Worm (Caenorhabditis elegans): ENCODE results near the gene B0507.3.
A peak's percentile ranks its signal among the peaks of the same experiment; 100 is the strongest.

Gene B0507.3

DNA sequence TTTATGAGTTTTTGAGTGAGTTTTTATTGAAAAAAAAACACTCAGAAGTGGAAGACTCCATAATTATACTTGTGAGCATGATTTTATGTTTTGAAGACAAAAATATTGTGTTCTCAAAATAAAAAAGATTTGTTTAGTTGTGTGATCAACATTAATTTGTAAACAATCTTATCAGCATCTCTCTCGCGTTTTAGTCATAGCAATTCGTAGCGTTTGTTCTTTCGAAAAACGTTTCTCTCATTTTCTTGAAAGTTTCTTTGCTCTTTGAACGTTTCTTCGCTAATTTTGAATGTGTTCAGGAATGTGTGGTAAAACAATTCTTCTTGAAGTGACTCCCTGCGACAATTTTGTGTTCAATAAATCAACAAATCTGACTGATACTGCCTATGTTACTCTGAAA is 29.6 kb upstream of the B0507.3 start, which contains the start of gene ZC196.2:
Gene ZC196.2 (plus strand): TSS at position 301 of the 400 bp plus-strand sequence.
- no peak for TF ChIP-seq hif-1 (tag; optimal IDR thresholded peaks at IDR 0.05)
- TF ChIP-seq aha-1 (tag): peak; percentile 13
- no peak for TF ChIP-seq daf-16 (GFP tag; optimal IDR thresholded peaks at IDR 0.05)
- TF ChIP-seq daf-16 (tag; optimal IDR thresholded peaks at IDR 0.05): peak; percentile 59

- TF ChIP-seq ztf-11 (tag; optimal IDR thresholded peaks at IDR 0.05) (no peak), lin-1 (GFP tag; IDR thresholded peaks at IDR 0.05) (no peak), ceh-44 (GFP tag; IDR thresholded peaks at IDR 0.05) (no peak), egl-43 (GFP tag; IDR thresholded peaks at IDR 0.05) (no peak), nhr-237 (tag; optimal IDR thresholded peaks at IDR 0.05) (no peak), daf-8 (GFP tag; IDR thresholded peaks at IDR 0.05) (no peak), nhr-10 (tag; optimal IDR thresholded peaks at IDR 0.05) (no peak), unc-62 (GFP tag; optimal IDR thresholded peaks at IDR 0.05 in 1 of 2) (no peak), unc-62 (tag; optimal IDR thresholded peaks at IDR 0.05) (no peak), hlh-30 (tag; optimal IDR thresholded peaks at IDR 0.05; ENCODE audit: insufficient read depth) (no peak), F10B5.3 (tag; optimal IDR thresholded peaks at IDR 0.05) (no peak), nhr-42 (GFP tag; IDR thresholded peaks at IDR 0.05) (no peak), R02D3.7 (tag; optimal IDR thresholded peaks at IDR 0.05) (no peak), cey-2 (tag; optimal IDR thresholded peaks at IDR 0.05; ENCODE audit: borderline replicate concordance, insufficient read depth) (no peak), php-3 (GFP tag; IDR thresholded peaks at IDR 0.05) (no peak), hif-1 (tag; optimal IDR thresholded peaks at IDR 0.05) (no peak), nhr-77 (tag; optimal IDR thresholded peaks at IDR 0.05) (no peak), lin-15B (tag; optimal IDR thresholded peaks at IDR 0.05) (no peak), sdz-12 (GFP tag; optimal IDR thresholded peaks at IDR 0.05) (no peak), ztf-7 (tag; optimal IDR thresholded peaks at IDR 0.05) (no peak)
These were observed 22.9 kb upstream of the B0507.3 start, which contains the start of gene B0507.6 for ce11 chrV:8745858-8746257. Gene B0507.6 (plus strand): TSS chrV:8746158.

DNA sequence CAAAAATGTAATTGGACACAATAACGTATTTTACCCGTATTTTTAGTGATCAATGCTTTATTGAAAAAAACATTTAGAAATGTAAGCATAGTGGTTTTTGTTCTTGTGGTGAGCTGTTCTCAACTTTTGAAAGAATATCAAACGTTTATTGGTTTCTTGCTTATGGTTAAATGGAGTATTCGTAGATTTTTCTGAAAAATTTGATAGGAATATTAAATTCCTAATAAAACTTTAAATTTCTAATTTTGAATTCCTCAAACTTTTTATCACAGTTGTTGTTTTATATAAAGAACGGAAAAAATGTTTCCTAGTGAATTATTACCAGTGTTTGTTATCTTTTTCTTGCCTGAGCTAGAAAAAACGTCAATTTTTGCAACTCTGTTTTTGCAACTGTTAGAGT is 15.3 kb upstream of the B0507.3 start, which contains the start of gene B0507.5:
Gene B0507.5 (plus strand): TSS at position 301 of the 400 bp plus-strand sequence.
- TF ChIP-seq madf-9 (GFP tag; conservative IDR thresholded peaks at IDR 0.05) (no peak), F10B5.3 (tag; optimal IDR thresholded peaks at IDR 0.05) (no peak), lin-38 (GFP tag; IDR thresholded peaks at IDR 0.05) (no peak), R02D3.7 (tag; optimal IDR thresholded peaks at IDR 0.05) (no peak), unc-62 (GFP tag; optimal IDR thresholded peaks at IDR 0.05 in 1 of 2) (no peak), unc-62 (tag; optimal IDR thresholded peaks at IDR 0.05) (no peak), daf-12 (tag; optimal IDR thresholded peaks at IDR 0.05) (no peak), pqm-1 (tag; optimal IDR thresholded peaks at IDR 0.05) (no peak), T26A8.4 (GFP tag; IDR thresholded peaks at IDR 0.05) (no peak), nhr-102 (tag; optimal IDR thresholded peaks at IDR 0.05) (no peak), rbr-2 (tag; optimal IDR thresholded peaks at IDR 0.05) (no peak), gei-8 (GFP tag; optimal IDR thresholded peaks at IDR 0.05) (no peak), hlh-11 (tag; optimal IDR thresholded peaks at IDR 0.05) (no peak), nhr-11 (tag; optimal IDR thresholded peaks at IDR 0.05) (no peak), ZK546.5 (tag; optimal IDR thresholded peaks at IDR 0.05) (no peak), ceh-82 (tag; optimal IDR thresholded peaks at IDR 0.05) (no peak), php-3 (GFP tag; IDR thresholded peaks at IDR 0.05) (no peak), attf-4 (tag; optimal IDR thresholded peaks at IDR 0.05) (no peak), aly-2 (tag; optimal IDR thresholded peaks at IDR 0.05) (no peak), mes-2 (tag; optimal IDR thresholded peaks at IDR 0.05; ENCODE audit: poor library complexity, severe bottlenecking) (no peak)

DNA sequence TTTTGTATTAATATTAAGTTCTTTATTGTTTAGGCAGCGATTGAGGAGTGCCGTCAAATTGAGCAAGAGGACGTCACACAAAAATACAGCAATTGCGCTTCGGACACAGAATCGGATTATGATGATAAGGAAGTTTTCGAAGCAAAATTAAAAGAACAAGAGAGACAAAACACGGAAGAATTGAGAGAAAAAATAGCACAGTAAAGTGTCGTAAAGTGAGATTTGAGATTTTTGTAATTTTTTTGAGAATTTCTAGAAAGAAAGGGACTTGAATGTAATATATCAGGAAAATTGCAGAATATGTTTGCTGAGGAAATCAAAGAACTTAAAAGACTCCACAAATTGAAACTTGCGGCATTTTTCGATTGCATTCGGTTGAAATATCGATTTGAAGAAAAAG is 14.0 kb upstream of the B0507.3 start, which contains the start of gene B0507.4:
Gene B0507.4 (plus strand): TSS at position 301 of the 400 bp plus-strand sequence.
- TF ChIP-seq mxl-3 (GFP tag; optimal IDR thresholded peaks at IDR 0.05): no peak
- TF ChIP-seq daf-8 (GFP tag; IDR thresholded peaks at IDR 0.05): no peak
- no peak for TF ChIP-seq nhr-28 (tag; optimal IDR thresholded peaks at IDR 0.05)
- TF ChIP-seq hmg-1.1 (GFP tag; IDR thresholded peaks at IDR 0.05): no peak
- no peak for TF ChIP-seq nhr-25 (tag; optimal IDR thresholded peaks at IDR 0.05; ENCODE audit: borderline replicate concordance, insufficient read depth)
- no peak for TF ChIP-seq Y75B8A.6 (GFP tag; IDR thresholded peaks at IDR 0.05)
